Fruit fly (Drosophila melanogaster) whole organism, adult: ENCODE measurements around the gene EloA.
A peak's percentile ranks its signal among the peaks of the same experiment; 100 is the strongest.

Source experiments
- CG11617 ChIP-seq: fragments of 200-800 bp; sonication (Bioruptor generic); optimal IDR thresholded peaks from 2 replicates; lab custom pipeline; 2017; ENCODE audit warnings: mild to moderate bottlenecking, missing biosample characterization, missing genetic modification reagents, missing genetic modification characterization
- CG12768 ChIP-seq: fragments of 200-800 bp; sonication (Bioruptor generic); optimal IDR thresholded peaks from 2 replicates; lab custom pipeline; 2017; ENCODE audit warnings: missing biosample characterization, missing genetic modification characterization, mild to moderate bottlenecking, moderate library complexity, missing genetic modification reagents
- CG14711 ChIP-seq: fragments of 200-800 bp; sonication (Bioruptor generic); optimal IDR thresholded peaks from 2 replicates; lab custom pipeline; 2018; ENCODE audit warnings: missing biosample characterization, mild to moderate bottlenecking, missing genetic modification characterization, moderate library complexity
- CG1620 ChIP-seq: fragments of 200-800 bp; sonication (Bioruptor generic); optimal IDR thresholded peaks from 2 replicates; lab custom pipeline; 2016; ENCODE audit warnings: missing biosample characterization, missing genetic modification characterization
- CG33017 ChIP-seq: fragments of 200-800 bp; sonication (Bioruptor generic); optimal IDR thresholded peaks from 2 replicates; lab custom pipeline; 2018; ENCODE audit warnings: missing biosample characterization, mild to moderate bottlenecking, missing genetic modification characterization, moderate library complexity
- CG5204 ChIP-seq: fragments of 200-800 bp; sonication (Bioruptor generic); optimal IDR thresholded peaks from 2 replicates; lab custom pipeline; 2016; ENCODE audit warnings: missing biosample characterization, missing genetic modification characterization
- CG7045 ChIP-seq: fragments of 200-800 bp; sonication (Bioruptor generic); optimal IDR thresholded peaks from 2 replicates; lab custom pipeline; 2017; ENCODE audit warnings: missing biosample characterization, mild to moderate bottlenecking, missing genetic modification characterization
- CG7101 ChIP-seq: fragments of 200-800 bp; sonication (Bioruptor generic); optimal IDR thresholded peaks from 2 replicates; lab custom pipeline; 2018; ENCODE audit warnings: missing biosample characterization, mild to moderate bottlenecking, missing genetic modification characterization, moderate library complexity
- Clk ChIP-seq: fragments of 200-800 bp; sonication (Bioruptor generic); optimal IDR thresholded peaks from 2 replicates; lab custom pipeline; 2017; ENCODE audit warnings: missing biosample characterization, missing genetic modification characterization
- Crg-1 ChIP-seq: fragments of 200-800 bp; sonication (Bioruptor generic); optimal IDR thresholded peaks from 2 replicates; lab custom pipeline; 2016; ENCODE audit warnings: missing biosample characterization, missing genetic modification characterization
- Hr96 ChIP-seq: fragments of 200-800 bp; sonication (Bioruptor generic); optimal IDR thresholded peaks from 2 replicates; lab custom pipeline; 2016; ENCODE audit warnings: missing biosample characterization, missing genetic modification characterization
- Mnt ChIP-seq: fragments of 200-800 bp; sonication (Bioruptor generic); optimal IDR thresholded peaks from 2 replicates; lab custom pipeline; 2016; ENCODE audit warnings: missing biosample characterization, mild to moderate bottlenecking, missing genetic modification characterization
- bab1 ChIP-seq: fragments of 200-800 bp; sonication (Bioruptor generic); optimal IDR thresholded peaks from 3 replicates; lab custom pipeline; 2019; ENCODE audit warnings: missing biosample characterization, mild to moderate bottlenecking, missing genetic modification characterization, moderate library complexity
- cic ChIP-seq: fragments of 200-800 bp; sonication (Bioruptor generic); optimal IDR thresholded peaks from 2 replicates; lab custom pipeline; 2017; ENCODE audit warnings: missing biosample characterization, mild to moderate bottlenecking, missing genetic modification characterization, moderate library complexity
- cnc ChIP-seq, 2 experiments: fragments of >200 bp; optimal IDR thresholded peaks; 2 replicates each; lab custom pipeline; 2017
- kay ChIP-seq: fragments of 200-800 bp; sonication (Bioruptor generic); peaks from one replicate; lab custom pipeline; 2016; ENCODE audit warnings: missing biosample characterization, missing genetic modification characterization, borderline replicate concordance
- ovo ChIP-seq: fragments of 200-800 bp; sonication (Bioruptor generic); optimal IDR thresholded peaks from 2 replicates; lab custom pipeline; 2016; ENCODE audit warnings: missing biosample characterization, missing genetic modification characterization
- pad ChIP-seq: fragments of 200-800 bp; sonication (Bioruptor generic); optimal IDR thresholded peaks from 3 replicates; lab custom pipeline; 2017; ENCODE audit warnings: missing biosample characterization, missing genetic modification characterization, mild to moderate bottlenecking, moderate library complexity, missing genetic modification reagents
- tj ChIP-seq: fragments of 200-800 bp; sonication (Bioruptor generic); optimal IDR thresholded peaks from 3 replicates; lab custom pipeline; 2017; ENCODE audit warnings: missing biosample characterization, mild to moderate bottlenecking, missing genetic modification characterization, moderate library complexity
- toe ChIP-seq: fragments of 200-800 bp; sonication (Bioruptor generic); optimal IDR thresholded peaks from 2 replicates; lab custom pipeline; 2016; ENCODE audit warnings: missing biosample characterization, missing genetic modification characterization

EloA gene

DNA sequence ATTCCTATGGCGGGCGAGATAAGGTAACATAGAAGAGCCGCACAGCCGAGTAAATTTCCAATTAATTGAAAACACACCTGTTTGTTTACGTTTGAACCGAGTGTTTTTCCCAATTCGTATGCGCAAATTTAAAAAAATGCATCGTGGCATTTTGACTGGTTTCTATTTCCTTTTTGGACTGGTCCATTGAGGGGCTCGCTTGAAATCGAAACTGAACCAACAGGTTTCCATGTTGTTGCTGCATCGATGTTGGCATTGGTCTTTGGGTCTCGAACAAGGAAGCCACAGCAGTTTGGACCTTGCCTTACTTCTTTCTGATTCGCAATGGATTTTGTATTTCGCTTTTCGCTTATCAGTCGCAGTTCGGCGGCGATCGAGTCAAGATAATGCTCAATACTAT is 7.2 kb downstream of the EloA start:
- no peak for TF ChIP-seq ovo (GFP tag; lab: Kevin White, UChicago)
- TF ChIP-seq CG5204 (GFP tag; lab: Kevin White, UChicago), result no peak
- TF ChIP-seq CG1620 (GFP tag; lab: Kevin White, UChicago), result no peak
- no peak for TF ChIP-seq cnc (optimal IDR thresholded peaks at IDR 0.05; lab: Kevin White, UChicago)

DNA sequence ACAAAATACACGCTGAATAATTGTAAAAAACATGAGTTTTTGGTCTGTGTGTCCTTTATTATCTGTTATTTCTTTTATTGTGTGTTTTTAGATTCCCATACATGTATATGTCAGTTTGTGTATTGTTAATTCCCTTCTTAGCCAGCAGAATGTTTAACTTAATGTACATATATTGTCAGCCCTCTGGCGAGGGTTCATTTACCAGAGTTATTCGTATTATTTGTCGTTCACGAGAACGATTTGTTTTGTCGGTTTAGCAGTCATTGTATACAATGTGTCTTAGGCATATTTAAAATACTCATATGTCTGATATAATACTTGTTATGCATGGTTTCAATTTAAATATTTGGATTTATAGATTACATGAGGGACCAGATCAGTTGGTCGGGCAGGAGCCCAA is 9.2 kb downstream of the EloA start:
- TF ChIP-seq bab1 (no peak), CG5204 (GFP tag; lab: Kevin White, UChicago) (no peak), Mnt (no peak), CG14711 (tag; lab: Kevin White, UChicago) (no peak), tj (no peak), pad (GFP tag; lab: Kevin White, UChicago) (no peak), Clk (no peak), kay (GFP tag; lab: Kevin White, UChicago) (no peak), CG1620 (GFP tag; lab: Kevin White, UChicago) (no peak), CG11617 (GFP tag; lab: Kevin White, UChicago) (no peak)

DNA sequence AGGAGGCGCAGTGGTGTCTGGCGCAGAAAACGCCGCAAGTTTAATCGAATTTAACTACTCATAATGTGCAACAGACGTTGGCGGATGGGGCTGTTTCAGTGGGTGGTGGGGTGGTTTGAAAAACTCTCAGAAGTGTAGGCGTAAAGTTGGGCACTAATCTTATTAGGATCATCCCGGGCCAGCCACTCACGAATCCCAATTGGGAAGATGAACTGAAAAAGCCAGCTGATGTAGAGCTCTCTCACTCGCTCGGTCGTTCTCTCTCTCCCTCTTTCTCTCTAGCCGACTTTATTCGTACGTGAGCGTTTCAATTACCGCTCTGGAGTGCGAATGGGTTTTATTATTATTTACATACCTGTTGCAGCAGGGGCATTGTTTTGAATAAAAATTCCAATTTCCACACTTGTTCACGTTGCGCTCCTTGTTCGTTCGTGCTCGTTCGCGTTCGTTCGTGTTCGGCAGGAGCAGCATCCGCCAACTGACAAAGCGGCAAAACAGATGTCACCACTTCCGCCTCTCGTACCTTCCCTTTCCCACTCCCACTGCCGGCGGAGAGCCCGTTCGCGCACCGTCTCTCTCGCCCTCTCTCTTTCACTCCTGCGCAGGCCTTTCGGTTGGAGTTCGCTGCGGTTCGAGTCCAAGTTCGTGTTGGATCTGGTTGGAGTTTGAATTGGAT is 27.5 kb downstream of the EloA start:
- TF ChIP-seq CG5204 (GFP tag; lab: Kevin White, UChicago) (no peak), cnc (optimal IDR thresholded peaks at IDR 0.05; lab: Kevin White, UChicago) (no peak), bab1 (no peak), CG33017 (tag; lab: Kevin White, UChicago) (no peak), CG1620 (GFP tag; lab: Kevin White, UChicago) (no peak), CG7045 (no peak), cic (GFP tag; lab: Kevin White, UChicago) (no peak), tj (no peak), Hr96 (GFP tag; lab: Kevin White, UChicago) (no peak), pad (GFP tag; lab: Kevin White, UChicago) (no peak)

DNA sequence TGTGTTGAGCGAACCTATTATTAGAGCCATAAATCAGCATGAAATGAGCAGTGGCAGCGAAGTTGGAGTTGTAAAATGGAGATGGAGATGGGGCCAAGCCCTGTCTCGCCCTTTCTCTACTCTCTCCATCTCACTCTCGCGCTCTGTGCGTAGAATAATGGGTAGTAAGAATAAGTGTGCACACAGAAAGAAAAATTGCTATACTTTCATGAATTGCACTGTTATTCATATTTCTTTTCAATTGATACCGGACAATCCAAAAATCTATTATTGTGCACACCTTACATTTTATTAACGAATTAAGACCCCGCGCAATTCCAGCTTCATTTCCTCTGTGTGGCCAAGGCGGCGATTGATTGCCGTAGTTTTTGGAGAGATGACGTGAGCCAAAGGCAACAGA is 28.5 kb downstream of the EloA start:
- TF ChIP-seq CG1620 (GFP tag; lab: Kevin White, UChicago), result no peak
- peak; percentile 69 for TF ChIP-seq pad (GFP tag; lab: Kevin White, UChicago)
- TF ChIP-seq cnc (optimal IDR thresholded peaks at IDR 0.05; lab: Kevin White, UChicago), result no peak
- TF ChIP-seq CG7045, result no peak
- TF ChIP-seq bab1, result no peak
- no peak for TF ChIP-seq cic (GFP tag; lab: Kevin White, UChicago)

DNA sequence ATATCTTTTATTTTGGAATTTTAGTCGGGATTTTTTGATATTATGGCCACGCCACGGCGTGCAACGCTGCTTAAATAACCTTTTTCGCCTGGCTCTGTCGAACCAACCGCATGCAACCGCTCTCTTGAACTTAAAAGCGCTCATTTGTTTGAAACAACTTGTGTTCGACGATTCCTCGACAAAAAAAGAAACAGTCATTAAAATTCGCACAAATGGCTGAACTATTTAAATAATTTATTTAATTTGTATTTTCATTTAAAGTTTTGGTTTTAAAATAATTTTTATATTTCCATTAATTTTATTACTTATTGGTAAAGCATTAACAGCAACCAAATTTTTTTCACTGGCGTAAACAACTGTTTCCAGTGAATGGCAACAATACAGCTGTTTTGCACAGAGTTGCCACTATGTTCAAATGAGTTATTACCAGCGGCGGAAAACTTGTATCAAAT is 29.5 kb downstream of the EloA start, which contains the start of the genes orb and Cdc16:
orb (minus strand) TSS at position 51 of the 452 bp plus-strand sequence.
Cdc16 (plus strand) TSS at position 396 of the 452 bp plus-strand sequence.
- peak; percentile 70 for TF ChIP-seq Clk
- peak; percentile 78 for TF ChIP-seq CG1620 (GFP tag; lab: Kevin White, UChicago)
- TF ChIP-seq CG11617 (GFP tag; lab: Kevin White, UChicago), result peak; percentile 83
- peak; percentile 25 for TF ChIP-seq pad (GFP tag; lab: Kevin White, UChicago)
- peak; percentile 92 for TF ChIP-seq CG33017 (tag; lab: Kevin White, UChicago)
- peak; percentile 78 for TF ChIP-seq CG12768 (GFP tag; lab: Kevin White, UChicago)
- TF ChIP-seq bab1, result peak; percentile 93
- peak; percentile 84 for TF ChIP-seq CG7045
- TF ChIP-seq kay (GFP tag; lab: Kevin White, UChicago), result peak; percentile 52
- peak; percentile 92 for TF ChIP-seq CG14711 (tag; lab: Kevin White, UChicago)
- peak; percentile 40 for TF ChIP-seq ovo (GFP tag; lab: Kevin White, UChicago)
- peak; percentile 51 for TF ChIP-seq tj
- peak; percentile 72 for TF ChIP-seq Crg-1
- TF ChIP-seq Hr96 (GFP tag; lab: Kevin White, UChicago), result peak; percentile 53
- TF ChIP-seq toe (GFP tag; lab: Kevin White, UChicago), result peak; percentile 74
- TF ChIP-seq Mnt, result peak; percentile 41
- TF ChIP-seq cic (GFP tag; lab: Kevin White, UChicago), result peak; percentile 8
- peak; percentile 93 for TF ChIP-seq CG7101 (tag; lab: Kevin White, UChicago)
- TF ChIP-seq CG5204 (GFP tag; lab: Kevin White, UChicago), result peak; percentile 64
- TF ChIP-seq cnc (optimal IDR thresholded peaks at IDR 0.05; lab: Kevin White, UChicago), result no peak

DNA sequence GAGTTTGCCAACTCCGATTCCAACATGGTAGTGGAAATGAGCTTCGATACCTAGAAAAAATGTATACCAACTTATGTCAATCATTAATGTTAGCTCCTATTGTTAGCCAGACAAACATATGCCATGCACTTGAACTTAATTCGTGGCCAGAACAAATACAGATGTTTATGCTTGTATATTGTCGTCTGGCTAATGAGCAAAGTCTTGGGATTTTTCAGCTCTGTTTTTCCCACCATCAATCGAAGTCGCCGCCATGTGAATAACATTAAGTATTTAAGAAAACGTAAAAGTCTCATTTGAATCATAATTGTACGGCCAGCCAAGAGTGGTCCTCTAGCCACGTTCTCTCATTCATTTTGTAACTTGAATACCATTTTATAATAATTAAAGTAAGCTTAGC is 32.3 kb downstream of the EloA start, which contains the start of gene CG6763:
CG6763 (plus strand) TSS at position 301 of the 400 bp plus-strand sequence.
- TF ChIP-seq CG12768 (GFP tag; lab: Kevin White, UChicago) (no peak), CG14711 (tag; lab: Kevin White, UChicago) (no peak), CG11617 (GFP tag; lab: Kevin White, UChicago) (no peak), Crg-1 (no peak), CG1620 (GFP tag; lab: Kevin White, UChicago) (no peak)

DNA sequence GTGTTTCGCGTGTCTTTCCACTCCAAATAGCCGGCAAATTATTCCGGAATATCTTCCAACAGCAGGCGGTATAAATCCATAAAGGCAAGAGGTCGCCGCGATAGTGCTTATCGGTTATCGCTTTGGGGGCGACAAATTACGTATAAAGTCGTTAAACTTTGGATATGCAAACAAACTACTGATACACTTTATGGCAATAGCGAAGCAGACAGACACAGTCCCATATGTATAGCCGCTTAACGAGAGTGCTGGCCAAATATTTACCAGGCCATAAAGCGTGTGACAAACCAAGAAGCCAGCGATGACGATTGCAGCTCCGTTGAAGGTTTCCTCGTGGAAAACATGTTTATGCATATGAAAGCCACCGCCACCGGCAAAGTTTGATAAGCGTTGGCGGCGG is 32.9 kb downstream of the EloA start:
- TF ChIP-seq CG5204 (GFP tag; lab: Kevin White, UChicago), result no peak
- TF ChIP-seq Clk, result no peak
- TF ChIP-seq Crg-1, result no peak
- peak; percentile 30 for TF ChIP-seq CG33017 (tag; lab: Kevin White, UChicago)
- peak; percentile 9 for TF ChIP-seq CG7101 (tag; lab: Kevin White, UChicago)
